Fruit fly (Drosophila melanogaster): Measurements from ENCODE around the gene Fdx1.

The Fdx1 gene

DNA sequence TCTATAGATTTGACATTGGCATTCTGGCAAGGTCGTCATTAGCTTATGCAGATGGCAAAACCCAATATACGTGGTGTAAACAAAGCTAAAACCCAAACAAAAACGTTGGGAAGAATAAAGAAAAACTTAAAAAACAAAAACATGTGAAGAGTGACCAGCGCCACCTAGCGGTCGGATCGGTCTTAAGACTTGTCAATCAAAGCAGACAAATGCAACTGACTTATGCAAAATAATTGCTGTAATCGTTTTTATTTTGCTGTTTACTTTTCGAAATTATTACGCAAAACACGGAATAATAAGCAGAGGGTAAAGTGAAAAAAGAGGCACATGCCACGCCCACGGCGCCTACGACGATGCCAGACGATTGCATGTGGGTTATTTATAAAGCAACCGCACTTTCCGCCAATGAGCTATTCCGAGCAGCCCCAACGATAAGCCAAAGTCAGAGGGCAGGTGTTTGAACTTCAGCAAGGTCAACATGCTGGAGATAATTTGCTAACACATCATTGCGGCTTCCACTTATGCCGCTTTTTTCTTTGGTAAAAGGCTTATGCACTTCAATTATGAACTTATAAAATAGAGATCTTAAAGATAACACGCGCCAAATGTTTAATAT is 14.8 kb downstream of the Fdx1 start:
- no peak for TF ChIP-seq fd85E (GFP tag; optimal IDR thresholded peaks at IDR 0.05)
- TF ChIP-seq fd59A (GFP tag; optimal IDR thresholded peaks at IDR 0.05) = no peak
- TF ChIP-seq Hr38 (GFP tag; optimal IDR thresholded peaks at IDR 0.05) = no peak
- peak; percentile 26 for TF ChIP-seq fkh (GFP tag; optimal IDR thresholded peaks at IDR 0.05)
- no peak for TF ChIP-seq CG11762 (GFP tag; optimal IDR thresholded peaks at IDR 0.05; ENCODE audit: insufficient read depth)
- peak; percentile 98 for TF ChIP-seq svp (GFP tag)
- TF ChIP-seq achi (GFP tag; optimal IDR thresholded peaks at IDR 0.05) = no peak
- TF ChIP-seq Eip78C (GFP tag) = peak; percentile 28
- TF ChIP-seq topi (GFP tag; optimal IDR thresholded peaks at IDR 0.05) = no peak
- no peak for TF ChIP-seq salr (GFP tag; optimal IDR thresholded peaks at IDR 0.05)

DNA sequence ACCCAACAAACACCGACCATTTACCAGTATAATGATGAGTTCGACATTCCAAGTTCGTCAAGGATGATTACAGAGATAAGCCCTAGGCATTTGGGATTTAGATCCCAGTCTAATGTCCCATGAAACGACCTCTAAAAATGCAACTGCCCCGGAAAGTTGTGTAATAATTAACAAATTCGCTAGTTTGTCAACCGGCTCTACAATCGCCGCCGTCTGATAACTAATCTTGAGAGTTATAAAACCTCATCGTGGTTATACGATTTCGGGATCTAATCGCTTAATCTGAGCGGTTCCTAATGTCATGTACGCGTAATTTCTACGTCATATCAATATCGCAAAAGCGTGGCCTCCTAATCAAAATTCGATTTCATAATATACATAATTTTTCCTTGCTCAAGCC is 15.5 kb downstream of the Fdx1 start:
- TF ChIP-seq ss (GFP tag; optimal IDR thresholded peaks at IDR 0.05) (no peak), vri (GFP tag; optimal IDR thresholded peaks at IDR 0.05) (peak; percentile 39), CG32006 (GFP tag; optimal IDR thresholded peaks at IDR 0.05) (no peak), Ets21C (GFP tag; optimal IDR thresholded peaks at IDR 0.05) (no peak), CG16779 (tag; optimal IDR thresholded peaks at IDR 0.05) (no peak), Sox102F (GFP tag; optimal IDR thresholded peaks at IDR 0.05) (no peak), acj6 (GFP tag; optimal IDR thresholded peaks at IDR 0.05) (no peak)

DNA sequence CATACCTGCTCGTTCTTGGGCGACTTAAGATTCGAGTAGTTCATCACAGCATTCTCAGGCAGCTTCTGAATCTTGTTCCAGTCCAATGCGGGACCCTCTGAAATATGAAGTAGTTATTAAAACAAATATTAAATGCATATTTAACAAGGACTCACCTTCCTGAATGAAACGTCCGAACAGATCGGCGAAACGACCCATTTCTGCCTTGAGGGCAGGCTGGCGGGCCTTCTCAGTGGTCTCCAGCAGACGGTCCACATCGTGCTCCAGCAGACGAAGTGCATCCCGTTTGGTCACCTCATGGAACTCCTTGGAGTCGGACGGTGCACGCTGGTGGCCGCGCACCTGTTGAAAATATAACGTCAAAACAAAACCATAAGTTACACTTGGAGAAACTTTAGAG is 17.3 kb downstream of the Fdx1 start, which contains the start of gene CG32040:
TSS of gene CG32040 (plus strand) at position 301 of the 400 bp plus-strand sequence.
- TF ChIP-seq Smox (GFP tag; optimal IDR thresholded peaks at IDR 0.05) (no peak), net (GFP tag; optimal IDR thresholded peaks at IDR 0.05) (no peak), CG9139 (GFP tag; optimal IDR thresholded peaks at IDR 0.05) (no peak), Eip78C (GFP tag) (no peak), CG31627 (GFP tag; optimal IDR thresholded peaks at IDR 0.05) (no peak)

- TF ChIP-seq Eip75B (GFP tag; optimal IDR thresholded peaks at IDR 0.05) (peak; percentile 7), net (GFP tag; optimal IDR thresholded peaks at IDR 0.05) (no peak), Eip93F (GFP tag; optimal IDR thresholded peaks at IDR 0.05) (peak; percentile 58), CG1621 (tag; optimal IDR thresholded peaks at IDR 0.05) (peak; percentile 46), svp (GFP tag) (peak; percentile 79), CG16779 (tag; optimal IDR thresholded peaks at IDR 0.05) (peak; percentile 58), Met (GFP tag; optimal IDR thresholded peaks at IDR 0.05) (peak; percentile 20), CG31627 (GFP tag; optimal IDR thresholded peaks at IDR 0.05) (peak; percentile 9), OdsH (GFP tag; optimal IDR thresholded peaks at IDR 0.05) (peak; percentile 38), CG34406 (GFP tag; optimal IDR thresholded peaks at IDR 0.05) (peak; percentile 14), Gug (GFP tag; IDR thresholded peaks at IDR 0.05) (no peak), CG9139 (GFP tag; optimal IDR thresholded peaks at IDR 0.05) (no peak), CG4318 (GFP tag; optimal IDR thresholded peaks at IDR 0.05) (no peak), Hr4 (GFP tag; optimal IDR thresholded peaks at IDR 0.05) (peak; percentile 37), CG32006 (GFP tag; optimal IDR thresholded peaks at IDR 0.05) (no peak), achi (GFP tag; optimal IDR thresholded peaks at IDR 0.05) (peak; percentile 28), Sox102F (GFP tag; optimal IDR thresholded peaks at IDR 0.05) (peak; percentile 21), topi (GFP tag; optimal IDR thresholded peaks at IDR 0.05) (peak; percentile 22), Eip78C (GFP tag) (peak; percentile 77), vri (GFP tag; optimal IDR thresholded peaks at IDR 0.05) (peak; percentile 32), CG3919 (GFP tag; optimal IDR thresholded peaks at IDR 0.05) (no peak), esn (GFP tag; optimal IDR thresholded peaks at IDR 0.05) (peak; percentile 37), fkh (GFP tag; optimal IDR thresholded peaks at IDR 0.05) (peak; percentile 80)
Observed at dm6 chr3L:9349314-9349733, 21.7 kb downstream of the Fdx1 start, which contains the start of gene PGRP-LF. PGRP-LF (plus strand) TSS chr3L:9349609.

DNA sequence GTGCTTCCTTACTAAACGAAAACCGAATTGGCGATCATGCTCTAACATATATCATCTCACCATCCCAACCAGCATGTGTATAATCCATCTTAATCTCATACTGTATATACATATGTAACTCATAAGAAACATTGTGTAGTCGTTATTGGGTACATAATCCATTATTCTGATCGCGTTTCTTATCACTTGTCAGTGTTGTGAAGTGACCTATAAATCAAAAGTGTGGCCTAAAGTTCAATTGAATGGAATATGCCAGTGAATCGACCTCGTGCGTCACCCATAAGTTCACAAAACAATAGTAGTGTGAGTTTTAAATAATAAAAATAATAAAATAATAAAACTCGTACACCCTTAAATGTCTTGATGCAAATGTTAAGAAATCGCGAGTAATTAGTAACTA is 25.9 kb downstream of the Fdx1 start:
- no peak for TF ChIP-seq CG7368 (GFP tag; optimal IDR thresholded peaks at IDR 0.05)
- TF ChIP-seq svp (GFP tag) = peak; percentile 69

All from whole organism, prepupa.